Fruit fly (Drosophila melanogaster) S2 (cell line): ENCODE data around the gene Evi5.

Source experiments
- CG8478 ChIP-seq: fragments of >200 bp; optimal IDR thresholded peaks from 2 replicates; lab custom pipeline; 2018
- CTCF ChIP-seq, 2 experiments: fragments of >200 bp; optimal IDR thresholded peaks; 2 replicates each; lab custom pipeline; 2018

DNA sequence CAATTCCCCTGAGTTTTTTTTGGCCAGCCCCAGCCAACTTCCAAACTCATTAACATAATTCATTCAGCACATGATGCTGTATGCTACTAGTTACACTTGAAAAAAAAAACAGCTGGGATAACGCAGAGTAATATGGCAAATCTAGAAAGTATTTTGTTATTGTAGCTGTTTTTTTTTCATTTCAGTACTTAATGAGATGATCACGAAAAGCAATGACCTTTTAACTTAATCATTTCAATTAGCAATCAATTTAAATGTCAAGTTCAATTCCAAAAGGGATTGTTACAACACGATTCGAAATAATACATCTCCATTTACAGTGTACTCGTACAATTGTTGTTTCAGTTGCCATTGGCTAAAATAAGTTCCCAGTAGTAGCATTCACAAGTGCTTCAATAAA, 3.8 kb downstream of the Evi5 start:
- TF ChIP-seq CG8478 (lab: Kevin White, UChicago) (no peak), CTCF (optimal IDR thresholded peaks at IDR 0.05; lab: Kevin White, UChicago) (no peak)
